Worm (Caenorhabditis elegans) whole organism, early embryonic: Measurements from ENCODE around the gene fbxa-171.

Experiments used
- F13C5.2 ChIP-seq: sonication (generic microtip); optimal IDR thresholded peaks from 2 replicates; lab custom pipeline; 2017; ENCODE audit warnings: mild to moderate bottlenecking, missing genetic modification characterization, inconsistent platforms, missing compliant biosample characterization
- ama-1 ChIP-seq: fragments of 150-350 bp; optimal IDR thresholded peaks from 2 replicates; lab custom pipeline; 2014
- ceh-36 ChIP-seq: sonication (generic microtip); optimal IDR thresholded peaks from 2 replicates; lab custom pipeline; 2016; ENCODE audit warnings: missing genetic modification characterization, inconsistent platforms, missing compliant biosample characterization
- scrt-1 ChIP-seq: fragments of 200-800 bp; sonication (Bioruptor generic); IDR thresholded peaks from 2 replicates; pipeline ENCODE4 v1.3.6; 2022; ENCODE audit warnings: missing genetic modification characterization, missing compliant biosample characterization
- sea-1 ChIP-seq: fragments of 200-800 bp; sonication (Bioruptor generic); conservative IDR thresholded peaks from 2 replicates; pipeline ENCODE4 v1.3.6; 2022; ENCODE audit warnings: missing genetic modification characterization, missing compliant biosample characterization
- tbx-37 ChIP-seq: fragments of 200-800 bp; sonication (Bioruptor generic); conservative IDR thresholded peaks from 2 replicates; pipeline ENCODE4 v1.3.6; 2022; ENCODE audit warnings: missing genetic modification reagents, missing genetic modification characterization, missing compliant biosample characterization
- tra-4 ChIP-seq: sonication (generic microtip); optimal IDR thresholded peaks from 2 replicates; lab custom pipeline; 2017; ENCODE audit warnings: missing genetic modification characterization, missing compliant biosample characterization

- TF ChIP-seq scrt-1 (GFP tag; lab: Robert Waterston, UW) (no peak), tra-4 (tag; lab: Kevin White, UChicago) (no peak), ama-1 (lab: Kevin White, UChicago) (no peak), sea-1 (GFP tag; lab: Robert Waterston, UW) (no peak), tbx-37 (GFP tag; lab: Robert Waterston, UW) (no peak), F13C5.2 (tag; lab: Kevin White, UChicago) (no peak), ceh-36 (tag; lab: Kevin White, UChicago) (no peak)
Observed at ce11 chrV:17533200-17533599, 32.6 kb downstream of the fbxa-171 start.
